Fruit fly (Drosophila melanogaster) whole organism, wandering third instar larva: ENCODE measurements around the gene zf30C.
A peak's percentile ranks its signal among the peaks of the same experiment; 100 is the strongest.

ENCODE experiments used
- Abd-B ChIP-seq: fragments of >200 bp; optimal IDR thresholded peaks from 2 replicates; lab custom pipeline; 2017; ENCODE audit warnings: missing biosample characterization, missing genetic modification characterization
- CG32264 ChIP-seq: fragments of 200-800 bp; sonication (Bioruptor generic); optimal IDR thresholded peaks from 2 replicates; lab custom pipeline; 2016; ENCODE audit warnings: missing biosample characterization, missing genetic modification characterization
- CG9705 ChIP-seq: fragments of 200-800 bp; sonication (Bioruptor generic); optimal IDR thresholded peaks from 2 replicates; lab custom pipeline; 2018; ENCODE audit warnings: missing biosample characterization, mild to moderate bottlenecking, missing genetic modification characterization
- CrebA ChIP-seq: fragments of 200-800 bp; sonication (Bioruptor generic); optimal IDR thresholded peaks from 2 replicates; lab custom pipeline; 2016; ENCODE audit warnings: missing biosample characterization, mild to moderate bottlenecking, missing genetic modification characterization, borderline replicate concordance
- Dfd ChIP-seq: fragments of >200 bp; optimal IDR thresholded peaks from 2 replicates; lab custom pipeline; 2017; ENCODE audit warnings: missing biosample characterization, missing genetic modification characterization
- GATAd ChIP-seq: sonication (Bioruptor generic); optimal IDR thresholded peaks from 2 replicates; lab custom pipeline; 2016; ENCODE audit warnings: missing biosample characterization, missing genetic modification characterization
- HLH106 ChIP-seq: fragments of 200-800 bp; optimal IDR thresholded peaks from 3 replicates; lab custom pipeline; 2019; ENCODE audit warnings: missing biosample characterization, mild to moderate bottlenecking, missing genetic modification characterization, moderate library complexity
- Hnf4 ChIP-seq: fragments of 200-800 bp; sonication (Bioruptor generic); optimal IDR thresholded peaks from 2 replicates; lab custom pipeline; 2016; ENCODE audit warnings: missing biosample characterization, mild to moderate bottlenecking, missing genetic modification characterization
- Hr83 ChIP-seq: fragments of 200-300 bp; sonication (Bioruptor generic); optimal IDR thresholded peaks from 2 replicates; lab custom pipeline; 2016; ENCODE audit warnings: missing biosample characterization, mild to moderate bottlenecking, missing genetic modification characterization, moderate library complexity; ENCODE audit not compliant: poor library complexity, severe bottlenecking
- Jra ChIP-seq: sonication (Bioruptor generic); optimal IDR thresholded peaks from 2 replicates; lab custom pipeline; 2016; ENCODE audit warnings: missing biosample characterization, missing genetic modification characterization
- Mio ChIP-seq: sonication (Bioruptor generic); optimal IDR thresholded peaks from 2 replicates; lab custom pipeline; 2016; ENCODE audit warnings: missing biosample characterization, missing genetic modification characterization
- Myc ChIP-seq: fragments of >200 bp; optimal IDR thresholded peaks from 2 replicates; lab custom pipeline; 2017
- N ChIP-seq: fragments of >200 bp; optimal IDR thresholded peaks from 2 replicates; lab custom pipeline; 2018; ENCODE audit warnings: missing biosample characterization, missing external identifiers, missing genetic modification characterization
- OdsH ChIP-seq: fragments of 200-800 bp; sonication (Bioruptor generic); optimal IDR thresholded peaks from 2 replicates; lab custom pipeline; 2016; ENCODE audit warnings: missing biosample characterization, mild to moderate bottlenecking, missing genetic modification characterization
- Rel ChIP-seq, 2 experiments: fragments of 200-800 bp; sonication (Bioruptor generic) in 1 of 2; optimal IDR thresholded peaks; 2 replicates in 1 of 2; 3 replicates in 1 of 2; lab custom pipeline; 2016 to 2019; ENCODE audit warnings: mild to moderate bottlenecking in 2 of 2, missing biosample characterization in 2 of 2, missing genetic modification characterization in 2 of 2, moderate library complexity in 1 of 2
- Sp1 ChIP-seq: fragments of 200-800 bp; sonication (Bioruptor generic); optimal IDR thresholded peaks from 3 replicates; lab custom pipeline; 2019; ENCODE audit warnings: missing biosample characterization, mild to moderate bottlenecking, missing genetic modification characterization, moderate library complexity
- br ChIP-seq: fragments of 200-800 bp; sonication (Bioruptor generic); optimal IDR thresholded peaks from 2 replicates; lab custom pipeline; 2016; ENCODE audit warnings: missing biosample characterization, missing genetic modification characterization
- brk ChIP-seq: fragments of 200-800 bp; sonication (Bioruptor generic); optimal IDR thresholded peaks from 2 replicates; lab custom pipeline; 2016; ENCODE audit warnings: missing biosample characterization, mild to moderate bottlenecking, missing genetic modification characterization
- dmrt93B ChIP-seq: fragments of 200-800 bp; sonication (Bioruptor generic); optimal IDR thresholded peaks from 2 replicates; lab custom pipeline; 2018; ENCODE audit warnings: missing biosample characterization, mild to moderate bottlenecking, missing genetic modification characterization
- dsf ChIP-seq: sonication (Bioruptor generic); optimal IDR thresholded peaks from 2 replicates; lab custom pipeline; 2016; ENCODE audit warnings: missing biosample characterization, missing genetic modification characterization, borderline replicate concordance
- ey ChIP-seq: fragments of 200-800 bp; sonication (Bioruptor generic); optimal IDR thresholded peaks from 2 replicates; lab custom pipeline; 2016; ENCODE audit warnings: missing biosample characterization, missing genetic modification characterization
- foxo ChIP-seq, 2 experiments: fragments of 200-800 bp; sonication (Bioruptor generic); optimal IDR thresholded peaks; 2 replicates in 1 of 2; 3 replicates in 1 of 2; lab custom pipeline; 2016 to 2017; ENCODE audit warnings: missing biosample characterization in 2 of 2, missing genetic modification characterization in 2 of 2
- fru ChIP-seq: fragments of 200-800 bp; sonication (Bioruptor generic); optimal IDR thresholded peaks from 3 replicates; lab custom pipeline; 2016; ENCODE audit warnings: missing biosample characterization, mild to moderate bottlenecking, missing genetic modification characterization
- h ChIP-seq: fragments of 200-800 bp; sonication (Bioruptor generic); optimal IDR thresholded peaks from 3 replicates; lab custom pipeline; 2016; ENCODE audit warnings: missing biosample characterization, mild to moderate bottlenecking, missing genetic modification characterization
- jim ChIP-seq: fragments of 175-275, 200-325 bp; sonication (Bioruptor generic); optimal IDR thresholded peaks from 2 replicates; lab custom pipeline; 2016; ENCODE audit warnings: missing biosample characterization, mild to moderate bottlenecking, missing genetic modification characterization
- lola ChIP-seq: fragments of >200 bp; optimal IDR thresholded peaks from 2 replicates; lab custom pipeline; 2017; ENCODE audit warnings: missing biosample characterization, missing genetic modification characterization
- pan ChIP-seq: fragments of >200 bp; optimal IDR thresholded peaks from 2 replicates; lab custom pipeline; 2017
- psq ChIP-seq: fragments of 200-800 bp; sonication (Bioruptor generic); optimal IDR thresholded peaks from 3 replicates; lab custom pipeline; 2017; ENCODE audit warnings: missing biosample characterization, mild to moderate bottlenecking, missing genetic modification characterization, moderate library complexity
- rgr ChIP-seq: fragments of 200-800 bp; sonication (Bioruptor generic); optimal IDR thresholded peaks from 3 replicates; lab custom pipeline; 2016; ENCODE audit warnings: missing biosample characterization, mild to moderate bottlenecking, missing genetic modification characterization
- sage ChIP-seq: fragments of 200-800 bp; sonication (Bioruptor generic); optimal IDR thresholded peaks from 2 replicates; lab custom pipeline; 2016; ENCODE audit warnings: missing biosample characterization, mild to moderate bottlenecking, missing genetic modification characterization
- sv ChIP-seq: fragments of 200-800 bp; sonication (Bioruptor generic); optimal IDR thresholded peaks from 3 replicates; lab custom pipeline; 2016; ENCODE audit warnings: missing biosample characterization, missing genetic modification characterization
- tai ChIP-seq: sonication (Bioruptor generic); optimal IDR thresholded peaks from 2 replicates; lab custom pipeline; 2016; ENCODE audit warnings: missing biosample characterization, missing genetic modification characterization
- usp ChIP-seq: fragments of >200 bp; optimal IDR thresholded peaks from 2 replicates; lab custom pipeline; 2017; ENCODE audit warnings: missing biosample characterization, missing genetic modification characterization
- woc ChIP-seq: sonication (Bioruptor generic); optimal IDR thresholded peaks from 2 replicates; lab custom pipeline; 2016; ENCODE audit warnings: missing biosample characterization, mild to moderate bottlenecking, missing genetic modification characterization

zf30C gene

dm6 chr2L:9757990-9758814, at the start of gene zf30C:
TSS of gene zf30C (plus strand) at chr2L:9758342.
- peak; percentile 59 for TF ChIP-seq CG9705 (GFP tag; lab: Kevin White, UChicago)
- TF ChIP-seq CG32264 (GFP tag; lab: Kevin White, UChicago): peak; percentile 75
- peak; percentile 93 for TF ChIP-seq jim (GFP tag; lab: Kevin White, UChicago)
- peak; percentile 77 for TF ChIP-seq Sp1
- peak; percentile 89 for TF ChIP-seq OdsH (GFP tag; lab: Kevin White, UChicago)
- no peak for TF ChIP-seq Rel (GFP tag; optimal IDR thresholded peaks at IDR 0.05; lab: Kevin White, UChicago)
- peak; percentile 12 for TF ChIP-seq Rel (tag; optimal IDR thresholded peaks at IDR 0.05; lab: Kevin White, UChicago)
- peak; percentile 78 for TF ChIP-seq dsf (GFP tag; lab: Kevin White, UChicago)
- TF ChIP-seq lola (GFP tag; lab: Kevin White, UChicago): no peak
- TF ChIP-seq fru (GFP tag; lab: Kevin White, UChicago): peak; percentile 90
- peak; percentile 96 for TF ChIP-seq Hnf4 (GFP tag; lab: Kevin White, UChicago)
- no peak for TF ChIP-seq sage
- TF ChIP-seq woc (GFP tag; lab: Kevin White, UChicago): peak; percentile 74
- peak; percentile 84 for TF ChIP-seq sv
- no peak for TF ChIP-seq Abd-B (GFP tag; lab: Kevin White, UChicago)
- peak; percentile 81 for TF ChIP-seq psq (GFP tag; lab: Kevin White, UChicago)
- TF ChIP-seq h (GFP tag; lab: Kevin White, UChicago): peak; percentile 94
- TF ChIP-seq pan: no peak
- peak; percentile 61 for TF ChIP-seq Mio
- TF ChIP-seq N (GFP tag; lab: Kevin White, UChicago): no peak
- peak; percentile 95 for TF ChIP-seq Jra
- peak; percentile 75 for TF ChIP-seq HLH106 (tag; lab: Kevin White, UChicago)
- peak; percentile 94 for TF ChIP-seq ey (GFP tag; lab: Kevin White, UChicago)
- TF ChIP-seq foxo (GFP tag; optimal IDR thresholded peaks at IDR 0.05; lab: Kevin White, UChicago): peak; percentile 44 to 96
- peak; percentile 94 for TF ChIP-seq rgr (GFP tag; lab: Kevin White, UChicago)
- no peak for TF ChIP-seq usp
- TF ChIP-seq dmrt93B: peak; percentile 58
- TF ChIP-seq brk (GFP tag; lab: Kevin White, UChicago): no peak
- TF ChIP-seq Hr83: peak; percentile 99
- no peak for TF ChIP-seq tai
- TF ChIP-seq br: peak; percentile 90
- peak; percentile 57 for TF ChIP-seq GATAd (GFP tag; lab: Kevin White, UChicago)
- no peak for TF ChIP-seq Dfd (GFP tag; lab: Kevin White, UChicago)
- TF ChIP-seq Myc (lab: Kevin White, UChicago): peak; percentile 65

dm6 chr2L:9711107-9711585, 47.0 kb upstream of the zf30C start, which contains the start of gene CG4364:
TSS of gene CG4364 (minus strand) at chr2L:9711271.
- TF ChIP-seq lola (GFP tag; lab: Kevin White, UChicago): no peak
- no peak for TF ChIP-seq Rel (GFP tag; optimal IDR thresholded peaks at IDR 0.05; lab: Kevin White, UChicago)
- TF ChIP-seq Rel (tag; optimal IDR thresholded peaks at IDR 0.05; lab: Kevin White, UChicago): no peak
- peak; percentile 67 for TF ChIP-seq Myc (lab: Kevin White, UChicago)
- no peak for TF ChIP-seq sv
- no peak for TF ChIP-seq woc (GFP tag; lab: Kevin White, UChicago)
- no peak for TF ChIP-seq Dfd (GFP tag; lab: Kevin White, UChicago)
- no peak for TF ChIP-seq h (GFP tag; lab: Kevin White, UChicago)
- no peak for TF ChIP-seq ey (GFP tag; lab: Kevin White, UChicago)

dm6 chr2L:9728791-9729190, 29.4 kb upstream of the zf30C start:
- TF ChIP-seq h (GFP tag; lab: Kevin White, UChicago): peak; percentile 24
- TF ChIP-seq OdsH (GFP tag; lab: Kevin White, UChicago): no peak
- no peak for TF ChIP-seq Hnf4 (GFP tag; lab: Kevin White, UChicago)
- TF ChIP-seq CrebA (GFP tag; lab: Kevin White, UChicago): no peak
- TF ChIP-seq, all 38 proteins: peak for 1
